In genomic region chrV:5049333-5049942, ce11 we compare ENCODE assay signal across 1 worm cellular context.
TF ChIP-seq lines count a peak whose summit lies in the region.

TSS of gene pqn-51 (plus strand) at chrV:5049607.
TSS of gene K11D12.14 (plus strand) at chrV:5049636.

TF ChIP-seq in whole organism, L4 larva, 104 proteins besides CTCF, POLR2A, EP300 and RAD21 (continued from another document):
- peak; percentile 81 to 92 for TF ChIP-seq lsy-2 (tag; optimal IDR thresholded peaks at IDR 0.05; lab: Kevin White, UChicago)
- TF ChIP-seq egl-27 (tag; optimal IDR thresholded peaks at IDR 0.05; lab: Kevin White, UChicago): no peak
- TF ChIP-seq D1046.2 (GFP tag; IDR thresholded peaks at IDR 0.05; lab: Robert Waterston, UW): peak; percentile 76; the same call in 1 of the 2 replicates
- TF ChIP-seq lin-1 (GFP tag; IDR thresholded peaks at IDR 0.05; lab: Robert Waterston, UW): peak; percentile 61; the same call in 1 of the 2 replicates
- peak; percentile 97 for TF ChIP-seq egl-43 (GFP tag; IDR thresholded peaks at IDR 0.05; lab: Robert Waterston, UW)
- peak; percentile 35 for TF ChIP-seq gei-8 (GFP tag; optimal IDR thresholded peaks at IDR 0.05; lab: Kevin White, UChicago)
- no peak for TF ChIP-seq ztf-11 (tag; optimal IDR thresholded peaks at IDR 0.05; lab: Kevin White, UChicago)
- peak; percentile 91 for TF ChIP-seq F37D6.2 (tag; optimal IDR thresholded peaks at IDR 0.05; lab: Kevin White, UChicago)
- peak; percentile 61 to 75 for TF ChIP-seq hif-1 (tag; optimal IDR thresholded peaks at IDR 0.05; lab: Kevin White, UChicago)
- TF ChIP-seq R02D3.7 (tag; optimal IDR thresholded peaks at IDR 0.05; lab: Kevin White, UChicago): no peak
- peak; percentile 11 for TF ChIP-seq zip-2 (tag; optimal IDR thresholded peaks at IDR 0.05; lab: Kevin White, UChicago)
- TF ChIP-seq ZK546.5 (tag; optimal IDR thresholded peaks at IDR 0.05; lab: Kevin White, UChicago): peak; percentile 42 to 90
- TF ChIP-seq nhr-6 (tag; optimal IDR thresholded peaks at IDR 0.05; lab: Kevin White, UChicago): peak; percentile 81
- TF ChIP-seq dmd-6 (GFP tag; IDR thresholded peaks at IDR 0.05; lab: Robert Waterston, UW): peak; percentile 90
- TF ChIP-seq lin-29 (GFP tag; IDR thresholded peaks at IDR 0.05; lab: Robert Waterston, UW): peak; percentile 87
- TF ChIP-seq zfp-3 (GFP tag; conservative IDR thresholded peaks at IDR 0.05; lab: Robert Waterston, UW): peak; percentile 75; the same call in 1 of the 2 replicates
- TF ChIP-seq vab-7 (GFP tag; IDR thresholded peaks at IDR 0.05; lab: Robert Waterston, UW): peak; percentile 90
- no peak for TF ChIP-seq snpc-4 (tag; optimal IDR thresholded peaks at IDR 0.05; lab: Kevin White, UChicago)
- peak; percentile 31 for TF ChIP-seq lin-15B (tag; optimal IDR thresholded peaks at IDR 0.05; lab: Kevin White, UChicago)
- peak; percentile 87 for TF ChIP-seq nhr-11 (tag; optimal IDR thresholded peaks at IDR 0.05; lab: Kevin White, UChicago)
- TF ChIP-seq dpl-1 (GFP tag; optimal IDR thresholded peaks at IDR 0.05; lab: Kevin White, UChicago): peak; percentile 90
- TF ChIP-seq unc-39 (tag; optimal IDR thresholded peaks at IDR 0.05; lab: Kevin White, UChicago): no peak
- no peak for TF ChIP-seq nhr-41 (GFP tag; IDR thresholded peaks at IDR 0.05; lab: Robert Waterston, UW)
- TF ChIP-seq rbr-2 (tag; optimal IDR thresholded peaks at IDR 0.05; lab: Kevin White, UChicago): peak; percentile 97
- no peak for TF ChIP-seq nhr-237 (tag; optimal IDR thresholded peaks at IDR 0.05; lab: Kevin White, UChicago)
- peak; percentile 93 for TF ChIP-seq T26A8.4 (GFP tag; IDR thresholded peaks at IDR 0.05; lab: Robert Waterston, UW)
- TF ChIP-seq dmd-8 (GFP tag; IDR thresholded peaks at IDR 0.05; lab: Robert Waterston, UW): 0 out of 2 replicates have a peak, but pooled peaks have one; percentile 64
- TF ChIP-seq cey-2 (tag; optimal IDR thresholded peaks at IDR 0.05; lab: Kevin White, UChicago; ENCODE audit: borderline replicate concordance, insufficient read depth): no peak
- TF ChIP-seq aha-1 (tag; lab: Kevin White, UChicago): peak; percentile 87
- no peak for TF ChIP-seq F49E8.2 (tag; optimal IDR thresholded peaks at IDR 0.05; lab: Kevin White, UChicago; ENCODE audit: borderline replicate concordance)
- TF ChIP-seq pqm-1 (tag; optimal IDR thresholded peaks at IDR 0.05; lab: Kevin White, UChicago): no peak
